Worm (Caenorhabditis elegans) whole organism, L2 larva: ENCODE results near the gene rad-54.B.

Source experiments
- alr-1 ChIP-seq: fragments of 150-350 bp; optimal IDR thresholded peaks from 2 replicates; lab custom pipeline; 2014; ENCODE audit warnings: missing biosample characterization, missing genetic modification characterization
- ceh-16 ChIP-seq: fragments of 150-350 bp; optimal IDR thresholded peaks from 2 replicates; lab custom pipeline; 2014; ENCODE audit warnings: missing biosample characterization, missing genetic modification characterization
- elt-3 ChIP-seq: sonication (generic microtip); optimal IDR thresholded peaks from 2 replicates; lab custom pipeline; 2017; ENCODE audit warnings: missing biosample characterization, missing genetic modification characterization
- nhr-11 ChIP-seq: fragments of 150-350 bp; optimal IDR thresholded peaks from 2 replicates; lab custom pipeline; 2014; ENCODE audit warnings: missing biosample characterization, missing genetic modification characterization
- nhr-12 ChIP-seq: fragments of 150-350 bp; optimal IDR thresholded peaks from 2 replicates; lab custom pipeline; 2014; ENCODE audit warnings: missing biosample characterization, missing genetic modification characterization
- nhr-129 ChIP-seq: fragments of 150-350 bp; optimal IDR thresholded peaks from 2 replicates; lab custom pipeline; 2014; ENCODE audit warnings: missing biosample characterization, missing genetic modification characterization
- unc-62 ChIP-seq: fragments of 150-350 bp; optimal IDR thresholded peaks from 2 replicates; lab custom pipeline; 2014; ENCODE audit warnings: missing biosample characterization, missing genetic modification reagents, missing genetic modification characterization
- ztf-1 ChIP-seq: fragments of 200-800 bp; sonication (Bioruptor generic); conservative IDR thresholded peaks from 2 replicates; pipeline ENCODE4 v1.3.6; 2022; ENCODE audit warnings: missing genetic modification characterization, missing compliant biosample characterization

DNA sequence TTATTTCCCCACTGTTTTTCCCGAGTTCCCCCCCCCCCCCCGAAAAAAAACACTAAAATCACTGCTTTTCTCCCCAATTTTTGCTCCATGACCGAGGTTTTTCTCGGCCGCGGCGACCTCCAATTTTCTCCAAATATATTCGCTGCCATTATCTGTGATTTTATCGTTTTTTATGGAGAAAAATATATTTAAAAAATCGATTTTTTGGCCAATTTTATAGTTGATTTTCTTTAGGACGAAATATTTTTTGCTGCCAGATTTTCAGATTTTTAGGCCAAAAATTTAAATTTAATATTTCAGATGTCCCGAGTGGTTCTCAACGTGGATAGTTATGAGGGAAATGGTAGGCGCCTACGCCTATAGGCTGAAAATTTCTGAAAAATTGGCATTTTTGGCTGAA, at the start of gene rad-54.B:
- TF ChIP-seq ztf-1 (no peak), alr-1 (tag; lab: Kevin White, UChicago) (no peak), unc-62 (GFP tag; lab: Kevin White, UChicago) (no peak), nhr-129 (no peak), nhr-11 (no peak), nhr-12 (tag; lab: Kevin White, UChicago) (no peak), ceh-16 (tag; lab: Kevin White, UChicago) (no peak), elt-3 (tag; lab: Kevin White, UChicago) (no peak)
